Worm (Caenorhabditis elegans) whole organism, L3 larva: ENCODE measurements around the gene frm-3.
A peak's percentile ranks its signal among the peaks of the same experiment; 100 is the strongest.

Experiments
- ZK546.5 ChIP-seq: sonication (generic microtip); optimal IDR thresholded peaks from 2 replicates; lab custom pipeline; 2017; ENCODE audit warnings: missing biosample characterization, missing genetic modification characterization
- ama-1 ChIP-seq: fragments of 150-350 bp; optimal IDR thresholded peaks from 2 replicates; lab custom pipeline; 2018
- ceh-82 ChIP-seq: fragments of 150-350 bp; optimal IDR thresholded peaks from 2 replicates; lab custom pipeline; 2014; ENCODE audit warnings: missing biosample characterization, missing genetic modification characterization
- egl-27 ChIP-seq: sonication (generic microtip); optimal IDR thresholded peaks from 4 replicates; lab custom pipeline; 2017; ENCODE audit warnings: missing biosample characterization, missing genetic modification reagents, missing genetic modification characterization
- egl-5 ChIP-seq: fragments of 150-350 bp; optimal IDR thresholded peaks from 2 replicates; lab custom pipeline; 2017; ENCODE audit warnings: missing biosample characterization, missing genetic modification reagents, missing genetic modification characterization, inconsistent platforms
- elt-1 ChIP-seq: fragments of 150-350 bp; optimal IDR thresholded peaks from 2 replicates; lab custom pipeline; 2014; ENCODE audit warnings: missing biosample characterization, missing genetic modification characterization
- elt-3 ChIP-seq, 3 experiments: fragments of 150-350 bp in 1 of 3; sonication (generic microtip) in 2 of 3; optimal IDR thresholded peaks; 2 replicates in 2 of 3; 4 replicates in 1 of 3; lab custom pipeline; 2014 to 2017; ENCODE audit warnings: missing biosample characterization in 3 of 3, missing genetic modification characterization in 3 of 3
- eor-1 ChIP-seq, 2 experiments: fragments of 150-350 bp; optimal IDR thresholded peaks; 2 replicates each; lab custom pipeline; 2014 to 2018; ENCODE audit warnings: missing biosample characterization in 2 of 2, missing genetic modification characterization in 2 of 2
- fkh-10 ChIP-seq: sonication (generic microtip); optimal IDR thresholded peaks from 2 replicates; lab custom pipeline; 2017; ENCODE audit warnings: missing biosample characterization, missing genetic modification reagents, missing genetic modification characterization
- fos-1 ChIP-seq: fragments of 150-350 bp; optimal IDR thresholded peaks from 2 replicates; lab custom pipeline; 2014; ENCODE audit warnings: missing biosample characterization, missing genetic modification characterization
- hmg-11 ChIP-seq: sonication (generic microtip); optimal IDR thresholded peaks from 2 replicates; lab custom pipeline; 2016; ENCODE audit warnings: missing genetic modification characterization, missing compliant biosample characterization
- jun-1 ChIP-seq: fragments of 150-350 bp; optimal IDR thresholded peaks from 2 replicates; lab custom pipeline; 2014; ENCODE audit warnings: missing biosample characterization, missing genetic modification reagents, missing genetic modification characterization
- lin-15B ChIP-seq: fragments of 150-350 bp; optimal IDR thresholded peaks from 2 replicates; lab custom pipeline; 2014; ENCODE audit warnings: missing biosample characterization, missing genetic modification characterization
- lin-39 ChIP-seq: fragments of 150-350 bp; optimal IDR thresholded peaks from 2 replicates; lab custom pipeline; 2018; ENCODE audit warnings: missing biosample characterization, missing genetic modification reagents, missing genetic modification characterization
- mdl-1 ChIP-seq: fragments of 150-350 bp; optimal IDR thresholded peaks from 2 replicates; lab custom pipeline; 2014; ENCODE audit warnings: missing biosample characterization, missing genetic modification characterization
- nfya-1 ChIP-seq: sonication (generic microtip); optimal IDR thresholded peaks from 2 replicates; lab custom pipeline; 2017; ENCODE audit warnings: missing genetic modification characterization, mild to moderate bottlenecking, missing compliant biosample characterization, antibody characterized with exemption, moderate library complexity; ENCODE audit not compliant: insufficient read depth
- nhr-12 ChIP-seq: fragments of 150-350 bp; optimal IDR thresholded peaks from 2 replicates; lab custom pipeline; 2014; ENCODE audit warnings: missing biosample characterization, missing genetic modification characterization
- nhr-23 ChIP-seq: fragments of 150-350 bp; optimal IDR thresholded peaks from 2 replicates; lab custom pipeline; 2014; ENCODE audit warnings: missing biosample characterization, missing genetic modification reagents, missing genetic modification characterization
- nhr-43 ChIP-seq: sonication (generic microtip); optimal IDR thresholded peaks from 2 replicates; lab custom pipeline; 2016; ENCODE audit warnings: mild to moderate bottlenecking, missing genetic modification characterization, missing compliant biosample characterization; ENCODE audit not compliant: poor library complexity, severe bottlenecking
- nhr-67 ChIP-seq: fragments of 150-350 bp; optimal IDR thresholded peaks from 2 replicates; lab custom pipeline; 2014; ENCODE audit warnings: missing biosample characterization, missing genetic modification characterization
- nhr-76 ChIP-seq: fragments of 150-350 bp; sonication (generic microtip); optimal IDR thresholded peaks from 5 replicates; lab custom pipeline; 2014; ENCODE audit warnings: missing biosample characterization, missing genetic modification characterization
- pha-4 ChIP-seq: fragments of 150-350 bp; optimal IDR thresholded peaks from 2 replicates; lab custom pipeline; 2014; ENCODE audit warnings: missing biosample characterization, missing genetic modification reagents, missing genetic modification characterization
- sea-2 ChIP-seq: fragments of 150-350 bp; sonication (generic microtip); optimal IDR thresholded peaks from 4 replicates; lab custom pipeline; 2014; ENCODE audit warnings: missing biosample characterization, missing genetic modification reagents, missing genetic modification characterization
- skn-1 ChIP-seq: fragments of 150-350 bp; optimal IDR thresholded peaks from 2 replicates; lab custom pipeline; 2014; ENCODE audit warnings: missing biosample characterization, missing genetic modification characterization
- snpc-4 ChIP-seq: fragments of 150-350 bp; optimal IDR thresholded peaks from 2 replicates; lab custom pipeline; 2014; ENCODE audit warnings: missing biosample characterization, missing genetic modification characterization
- unc-39 ChIP-seq: sonication (generic microtip); optimal IDR thresholded peaks from 4 replicates; lab custom pipeline; 2017; ENCODE audit warnings: missing biosample characterization, missing genetic modification characterization
- unc-62 ChIP-seq: fragments of 150-350 bp; sonication (generic microtip); optimal IDR thresholded peaks from 4 replicates; lab custom pipeline; 2014; ENCODE audit warnings: missing biosample characterization, missing genetic modification reagents, missing genetic modification characterization
- zag-1 ChIP-seq: fragments of 150-350 bp; optimal IDR thresholded peaks from 2 replicates; lab custom pipeline; 2014; ENCODE audit warnings: missing biosample characterization, missing genetic modification characterization
- ztf-4 ChIP-seq: fragments of 150-350 bp; optimal IDR thresholded peaks from 2 replicates; lab custom pipeline; 2014; ENCODE audit warnings: missing biosample characterization, missing genetic modification characterization

The frm-3 gene

DNA sequence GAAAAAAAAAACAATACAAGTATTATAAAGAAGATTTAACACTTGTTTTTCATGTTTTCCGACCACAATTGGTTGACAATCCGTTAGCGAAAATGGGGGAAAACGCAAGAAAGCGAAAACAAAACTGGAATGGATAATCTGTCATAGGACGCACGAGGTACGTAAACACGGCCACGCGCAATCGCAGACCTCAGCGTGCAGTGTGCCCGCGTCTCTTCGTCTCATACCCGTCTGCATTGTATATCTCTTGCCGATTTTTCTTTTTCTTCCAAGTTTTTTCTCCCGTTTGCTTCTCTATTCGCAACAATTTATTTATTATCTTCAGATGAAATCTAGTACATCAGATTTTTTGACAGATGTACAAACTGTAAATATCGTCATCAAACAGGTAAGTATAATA lies 8.6 kb upstream of the frm-3 start, which contains the start of gene trpp-9 (continued):
- TF ChIP-seq snpc-4 (tag; lab: Kevin White, UChicago): peak; percentile 52
- TF ChIP-seq hmg-11: peak; percentile 82
- TF ChIP-seq egl-27: no peak
- peak; percentile 14 for TF ChIP-seq mdl-1 (tag; lab: Kevin White, UChicago)
- TF ChIP-seq ceh-82 (tag; lab: Kevin White, UChicago): no peak
- no peak for TF ChIP-seq skn-1 (tag; lab: Kevin White, UChicago)
- TF ChIP-seq ZK546.5 (tag; lab: Kevin White, UChicago): no peak
- TF ChIP-seq nhr-12 (tag; lab: Kevin White, UChicago): no peak
- TF ChIP-seq egl-5 (tag; lab: Kevin White, UChicago): peak; percentile 76

- TF ChIP-seq fkh-10 (GFP tag; lab: Kevin White, UChicago): peak; percentile 71
- TF ChIP-seq ZK546.5 (tag; lab: Kevin White, UChicago): no peak
Observed at ce11 chrX:11569744-11570359, 2.5 kb upstream of the frm-3 start.

DNA sequence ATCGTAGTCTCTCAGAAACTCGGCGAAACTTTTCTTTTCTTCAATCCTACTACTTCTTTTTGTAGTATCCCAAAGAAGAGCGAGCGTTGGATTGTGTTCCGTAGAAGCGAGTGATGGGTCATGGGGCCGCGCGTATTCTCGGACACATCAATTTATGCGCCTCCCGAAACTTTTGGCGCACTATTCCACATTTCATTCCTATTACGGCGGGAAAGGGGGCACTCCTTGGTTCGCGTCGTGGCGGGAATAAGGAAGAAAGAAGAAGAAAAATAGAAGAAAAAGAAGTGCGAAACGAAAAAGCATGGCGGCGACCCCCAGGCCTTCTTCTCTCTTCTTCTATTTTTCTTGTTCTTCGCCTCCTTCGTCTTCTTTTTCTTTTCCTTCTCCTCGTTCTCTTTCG lies 591 bp upstream of the frm-3 start:
- TF ChIP-seq nfya-1 (peak; percentile 41), nhr-23 (tag; lab: Kevin White, UChicago) (peak; percentile 6), lin-39 (tag; lab: Kevin White, UChicago) (peak; percentile 1), unc-39 (tag; lab: Kevin White, UChicago) (no peak)

DNA sequence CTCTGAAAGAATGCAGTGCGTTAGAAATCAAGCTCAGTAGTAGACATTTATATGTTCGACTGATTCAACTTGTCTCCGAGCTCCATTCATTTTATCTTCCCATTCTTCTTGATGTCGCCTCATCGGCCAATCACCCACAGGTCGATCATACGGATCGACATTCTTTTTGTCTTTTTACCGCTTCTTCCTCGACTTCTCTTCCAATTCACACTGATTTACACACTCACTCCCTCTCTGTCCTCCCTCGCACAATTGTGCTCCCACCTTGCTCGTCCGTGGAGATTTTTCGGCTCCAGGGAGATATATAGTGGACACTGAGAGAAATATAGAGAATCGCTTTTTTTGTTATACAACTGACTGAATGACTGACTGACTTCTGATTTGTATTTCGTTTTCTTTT lies 1.9 kb downstream of the frm-3 start:
- TF ChIP-seq ceh-82 (tag; lab: Kevin White, UChicago) (no peak), lin-15B (tag; lab: Kevin White, UChicago) (no peak), ztf-4 (tag; lab: Kevin White, UChicago) (no peak), lin-39 (tag; lab: Kevin White, UChicago) (no peak), jun-1 (tag; lab: Kevin White, UChicago) (no peak)

ce11 chrX:11576429-11577088 lies 4.3 kb downstream of the frm-3 start:
- TF ChIP-seq zag-1 (tag; lab: Kevin White, UChicago): no peak
- no peak for TF ChIP-seq hmg-11
- no peak for TF ChIP-seq ama-1
- TF ChIP-seq lin-39 (tag; lab: Kevin White, UChicago): peak; percentile 64
- TF ChIP-seq unc-62: peak; percentile 32
- no peak for TF ChIP-seq elt-3 (tag; optimal IDR thresholded peaks at IDR 0.05; lab: Kevin White, UChicago)

DNA sequence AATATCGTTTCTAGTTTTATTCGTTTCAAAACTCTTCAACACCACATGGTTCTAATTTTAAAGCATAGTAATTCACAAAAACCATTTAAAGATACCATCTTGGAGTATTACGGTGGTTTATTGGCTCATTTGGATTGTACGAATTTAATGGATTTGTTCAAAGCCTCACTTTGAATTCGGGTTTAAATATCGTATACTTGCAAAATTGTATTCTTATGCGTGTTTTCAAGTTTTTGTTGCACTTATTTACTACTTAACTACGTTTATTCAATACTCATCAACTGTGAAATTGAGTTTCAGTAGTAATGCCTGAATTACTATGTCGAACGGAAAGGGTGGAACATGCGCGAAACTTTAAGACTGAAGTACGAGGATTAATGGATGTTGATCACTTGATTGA lies 13.1 kb downstream of the frm-3 start, which contains the start of gene abts-2:
TSS of gene abts-2 (plus strand) at position 301 of the 400 bp plus-strand sequence.
- no peak for TF ChIP-seq nhr-43 (tag; lab: Kevin White, UChicago)
- TF ChIP-seq nhr-76 (tag; lab: Kevin White, UChicago): no peak
- no peak for TF ChIP-seq elt-1 (tag; lab: Kevin White, UChicago)
- TF ChIP-seq nhr-67 (tag; lab: Kevin White, UChicago): no peak
- TF ChIP-seq sea-2: no peak
- TF ChIP-seq hmg-11: no peak
- no peak for TF ChIP-seq ztf-4 (tag; lab: Kevin White, UChicago)
- no peak for TF ChIP-seq pha-4 (tag; lab: Kevin White, UChicago)
- no peak for TF ChIP-seq egl-5 (tag; lab: Kevin White, UChicago)
- TF ChIP-seq eor-1 (tag; optimal IDR thresholded peaks at IDR 0.05; lab: Kevin White, UChicago): no peak
- no peak for TF ChIP-seq jun-1 (tag; lab: Kevin White, UChicago)
- TF ChIP-seq fos-1 (tag; lab: Kevin White, UChicago): no peak
